Fruit fly (Drosophila melanogaster) whole organism, embryonic: ENCODE data around the gene CG16957.
A peak's percentile ranks its signal among the peaks of the same experiment; 100 is the strongest.

Experiments used
- BEAF-32 ChIP-seq: fragments of 200-800 bp; sonication (Bioruptor generic); optimal IDR thresholded peaks from 3 replicates; lab custom pipeline; 2017; ENCODE audit warnings: missing biosample characterization, missing genetic modification characterization, mild to moderate bottlenecking, moderate library complexity, missing genetic modification reagents
- CG11247 ChIP-seq: fragments of 200-800 bp; sonication (Bioruptor generic); IDR thresholded peaks from 2 replicates; pipeline ENCODE4 v1.3.6; 2022; ENCODE audit warnings: missing biosample characterization, missing genetic modification characterization
- CG12104 ChIP-seq: fragments of 200-800 bp; sonication (Bioruptor generic); optimal IDR thresholded peaks from 3 replicates; lab custom pipeline; 2016; ENCODE audit warnings: missing biosample characterization, missing genetic modification characterization
- CG12942 ChIP-seq: fragments of 200-800 bp; sonication (Bioruptor generic); optimal IDR thresholded peaks from 3 replicates; lab custom pipeline; 2016; ENCODE audit warnings: missing biosample characterization, missing genetic modification characterization
- CG13424 ChIP-seq: fragments of 200-800 bp; sonication (Bioruptor generic); optimal IDR thresholded peaks from 2 replicates; lab custom pipeline; 2019; ENCODE audit warnings: missing biosample characterization, mild to moderate bottlenecking, missing genetic modification characterization, moderate library complexity
- CG14710 ChIP-seq: fragments of 200-800 bp; sonication (Bioruptor generic); optimal IDR thresholded peaks from 3 replicates; lab custom pipeline; 2019; ENCODE audit warnings: missing biosample characterization, mild to moderate bottlenecking, missing genetic modification characterization, moderate library complexity
- CG15601 ChIP-seq: fragments of 200-800 bp; sonication (Bioruptor generic); optimal IDR thresholded peaks from 3 replicates; lab custom pipeline; 2019; ENCODE audit warnings: missing biosample characterization, mild to moderate bottlenecking, missing genetic modification characterization, moderate library complexity
- CG1602 ChIP-seq: fragments of 200-800 bp; sonication (Bioruptor generic); optimal IDR thresholded peaks from 3 replicates; lab custom pipeline; 2016; ENCODE audit warnings: missing biosample characterization, missing genetic modification characterization
- CG16863 ChIP-seq: fragments of 200-800 bp; sonication (Bioruptor generic); optimal IDR thresholded peaks from 3 replicates; lab custom pipeline; 2016; ENCODE audit warnings: missing biosample characterization, missing genetic modification characterization
- CG17361 ChIP-seq: fragments of 200-800 bp; sonication (Bioruptor generic); IDR thresholded peaks from 3 replicates; pipeline ENCODE4 v1.3.6; 2022; ENCODE audit warnings: missing biosample characterization, missing genetic modification characterization
- CG17912 ChIP-seq: fragments of 200-800 bp; sonication (Bioruptor generic); optimal IDR thresholded peaks from 2 replicates; lab custom pipeline; 2018; ENCODE audit warnings: missing biosample characterization, mild to moderate bottlenecking, missing genetic modification characterization
- CG43689 ChIP-seq: fragments of 200-800 bp; sonication (Bioruptor generic); IDR thresholded peaks from 2 replicates; pipeline ENCODE4 v1.3.6; 2022; ENCODE audit warnings: missing biosample characterization, missing genetic modification characterization
- CG6683 ChIP-seq: fragments of 200-800 bp; sonication (Bioruptor generic); optimal IDR thresholded peaks from 2 replicates; lab custom pipeline; 2017; ENCODE audit warnings: missing biosample characterization, mild to moderate bottlenecking, missing genetic modification characterization, missing genetic modification reagents
- CG7357 ChIP-seq: fragments of 200-800 bp; sonication (Bioruptor generic); IDR thresholded peaks from 3 replicates; pipeline ENCODE4 v1.3.6; 2022; ENCODE audit warnings: missing biosample characterization, missing genetic modification characterization
- CG8765 ChIP-seq: fragments of 200-800 bp; sonication (Bioruptor generic); IDR thresholded peaks from 2 replicates; pipeline ENCODE4 v1.3.6; 2022; ENCODE audit warnings: missing biosample characterization, missing genetic modification characterization
- CG8944 ChIP-seq: fragments of 200-800 bp; sonication (Bioruptor generic); optimal IDR thresholded peaks from 3 replicates; lab custom pipeline; 2016; ENCODE audit warnings: missing biosample characterization, missing genetic modification characterization
- CG9727 ChIP-seq: fragments of 200-800 bp; sonication (Bioruptor generic); optimal IDR thresholded peaks from 3 replicates; lab custom pipeline; 2017; ENCODE audit warnings: missing biosample characterization, mild to moderate bottlenecking, missing genetic modification characterization
- CG9797 ChIP-seq: fragments of 200-800 bp; sonication (Bioruptor generic); optimal IDR thresholded peaks from 3 replicates; lab custom pipeline; 2018; ENCODE audit warnings: missing biosample characterization, mild to moderate bottlenecking, missing genetic modification characterization
- Dad ChIP-seq: fragments of 200-800 bp; sonication (Bioruptor generic); optimal IDR thresholded peaks from 3 replicates; lab custom pipeline; 2016; ENCODE audit warnings: missing biosample characterization, missing genetic modification characterization
- Deaf1 ChIP-seq: fragments of 200-800 bp; optimal IDR thresholded peaks from 3 replicates; lab custom pipeline; 2019; ENCODE audit warnings: missing biosample characterization, mild to moderate bottlenecking, missing genetic modification characterization, moderate library complexity
- H2.0 ChIP-seq: fragments of 200-800 bp; sonication (Bioruptor generic); IDR thresholded peaks from 2 replicates; pipeline ENCODE4 v1.3.6; 2022; ENCODE audit warnings: missing biosample characterization, missing genetic modification characterization
- Hey ChIP-seq: fragments of 200-800 bp; sonication (Bioruptor generic); optimal IDR thresholded peaks from 3 replicates; lab custom pipeline; 2018; ENCODE audit warnings: missing biosample characterization, mild to moderate bottlenecking, missing genetic modification characterization
- HmgZ ChIP-seq: fragments of 200-800 bp; sonication (Bioruptor generic); optimal IDR thresholded peaks from 2 replicates; lab custom pipeline; 2018; ENCODE audit warnings: missing biosample characterization, mild to moderate bottlenecking, missing genetic modification characterization
- Hr78 ChIP-seq, 2 experiments: fragments of 200-800 bp in 1 of 2; fragments of >200 bp in 1 of 2; sonication (Bioruptor generic) in 1 of 2; optimal IDR thresholded peaks; 2 replicates each; lab custom pipeline; 2017 to 2019; ENCODE audit warnings: missing biosample characterization in 2 of 2, missing genetic modification characterization in 2 of 2, mild to moderate bottlenecking in 1 of 2, moderate library complexity in 1 of 2
- Jarid2 ChIP-seq: fragments of 200-800 bp; sonication (Bioruptor generic); optimal IDR thresholded peaks from 3 replicates; lab custom pipeline; 2017; ENCODE audit warnings: mild to moderate bottlenecking, missing biosample characterization, missing genetic modification reagents, missing genetic modification characterization
- Kr ChIP-seq: fragments of 200-800 bp; sonication (Bioruptor generic); optimal IDR thresholded peaks from 2 replicates; lab custom pipeline; 2017; ENCODE audit warnings: missing biosample characterization, mild to moderate bottlenecking, missing genetic modification characterization
- Lhr ChIP-seq: fragments of 200-800 bp; sonication (Bioruptor generic); optimal IDR thresholded peaks from 3 replicates; lab custom pipeline; 2017; ENCODE audit warnings: mild to moderate bottlenecking, missing biosample characterization, missing genetic modification reagents, missing genetic modification characterization
- Mad ChIP-seq: fragments of 200-800 bp; sonication (Bioruptor generic); optimal IDR thresholded peaks from 2 replicates; lab custom pipeline; 2016; ENCODE audit warnings: missing biosample characterization, missing genetic modification characterization
- Max ChIP-seq: fragments of 200-800 bp; sonication (Bioruptor generic); optimal IDR thresholded peaks from 2 replicates; lab custom pipeline; 2016; ENCODE audit warnings: missing biosample characterization, mild to moderate bottlenecking, missing genetic modification characterization
- Rfx ChIP-seq: fragments of 200-800 bp; sonication (Bioruptor generic); IDR thresholded peaks from 2 replicates; pipeline ENCODE4 v1.3.6; 2022; ENCODE audit warnings: missing biosample characterization, missing genetic modification characterization
- Sry-δ ChIP-seq: fragments of 200-800 bp; sonication (Bioruptor generic); optimal IDR thresholded peaks from 2 replicates; lab custom pipeline; 2016; ENCODE audit warnings: missing biosample characterization, missing genetic modification characterization
- YL-1 ChIP-seq: fragments of 200-800 bp; sonication (Bioruptor generic); optimal IDR thresholded peaks from 3 replicates; lab custom pipeline; 2017; ENCODE audit warnings: missing biosample characterization, mild to moderate bottlenecking, missing genetic modification characterization
- aop ChIP-seq: fragments of 200-800 bp; sonication (Bioruptor generic); IDR thresholded peaks from 2 replicates; pipeline ENCODE4 v1.3.6; 2022; ENCODE audit warnings: missing biosample characterization, missing genetic modification characterization
- ase ChIP-seq: fragments of 200-800 bp; sonication (Bioruptor generic); IDR thresholded peaks from 3 replicates; pipeline ENCODE4 v1.3.6; 2022; ENCODE audit warnings: missing biosample characterization, missing genetic modification characterization
- ato ChIP-seq: fragments of 200-800 bp; sonication (Bioruptor generic); IDR thresholded peaks from 2 replicates; pipeline ENCODE4 v1.3.6; 2022; ENCODE audit warnings: missing biosample characterization, missing genetic modification characterization; ENCODE audit not compliant: partially characterized antibody
- caup ChIP-seq: fragments of 200-800 bp; sonication (Bioruptor generic); optimal IDR thresholded peaks from 3 replicates; lab custom pipeline; 2017; ENCODE audit warnings: missing biosample characterization, mild to moderate bottlenecking, missing genetic modification characterization, moderate library complexity; ENCODE audit not compliant: severe bottlenecking
- dimm ChIP-seq: fragments of 200-800 bp; sonication (Bioruptor generic); IDR thresholded peaks from 2 replicates; pipeline ENCODE4 v1.3.6; 2022; ENCODE audit warnings: missing biosample characterization, missing genetic modification characterization
- ems ChIP-seq: fragments of 200-800 bp; sonication (Bioruptor generic); optimal IDR thresholded peaks from 3 replicates; lab custom pipeline; 2016; ENCODE audit warnings: missing biosample characterization, missing genetic modification characterization
- ewg ChIP-seq: fragments of 200-800 bp; sonication (Bioruptor generic); optimal IDR thresholded peaks from 3 replicates; lab custom pipeline; 2017; ENCODE audit warnings: mild to moderate bottlenecking, missing biosample characterization, missing genetic modification reagents, missing genetic modification characterization
- ken ChIP-seq: fragments of 200-800 bp; sonication (Bioruptor generic); IDR thresholded peaks from 3 replicates; pipeline ENCODE4 v1.3.6; 2022; ENCODE audit warnings: missing biosample characterization, missing genetic modification characterization
- luna ChIP-seq: fragments of 200-800 bp; sonication (Bioruptor generic); optimal IDR thresholded peaks from 2 replicates; lab custom pipeline; 2016; ENCODE audit warnings: missing biosample characterization, missing genetic modification characterization
- nau ChIP-seq: fragments of 200-800 bp; sonication (Bioruptor generic); optimal IDR thresholded peaks from 3 replicates; lab custom pipeline; 2017; ENCODE audit warnings: missing biosample characterization, mild to moderate bottlenecking, missing genetic modification characterization, missing genetic modification reagents
- nerfin-1 ChIP-seq: fragments of 200-800 bp; sonication (Bioruptor generic); optimal IDR thresholded peaks from 3 replicates; lab custom pipeline; 2019; ENCODE audit warnings: missing biosample characterization, mild to moderate bottlenecking, missing genetic modification characterization, moderate library complexity
- odd ChIP-seq: fragments of 200-800 bp; sonication (Bioruptor generic); optimal IDR thresholded peaks from 2 replicates; lab custom pipeline; 2017; ENCODE audit warnings: missing biosample characterization, mild to moderate bottlenecking, missing genetic modification characterization
- pnt ChIP-seq: fragments of 200-800 bp; sonication (Bioruptor generic); optimal IDR thresholded peaks from 3 replicates; lab custom pipeline; 2016; ENCODE audit warnings: missing biosample characterization, missing genetic modification characterization
- ranshi ChIP-seq: fragments of 200-800 bp; sonication (Bioruptor generic); IDR thresholded peaks from 2 replicates; pipeline ENCODE4 v1.3.6; 2022; ENCODE audit warnings: missing biosample characterization, missing genetic modification characterization
- sens-2 ChIP-seq: fragments of 200-800 bp; sonication (Bioruptor generic); IDR thresholded peaks from 2 replicates; pipeline ENCODE4 v1.3.6; 2022; ENCODE audit warnings: missing biosample characterization, missing genetic modification characterization
- sima ChIP-seq: fragments of 200-800 bp; sonication (Bioruptor generic); optimal IDR thresholded peaks from 2 replicates; lab custom pipeline; 2016; ENCODE audit warnings: missing biosample characterization, missing genetic modification characterization
- sob ChIP-seq: fragments of 200-800 bp; sonication (Bioruptor generic); IDR thresholded peaks from 2 replicates; pipeline ENCODE4 v1.3.6; 2022; ENCODE audit warnings: missing biosample characterization, missing genetic modification characterization
- tgo ChIP-seq: fragments of 200-800 bp; sonication (Bioruptor generic); IDR thresholded peaks from 3 replicates; pipeline ENCODE4 v1.3.6; 2022; ENCODE audit warnings: missing biosample characterization, missing genetic modification characterization
- wdn ChIP-seq: fragments of 200-800 bp; sonication (Bioruptor generic); IDR thresholded peaks from 2 replicates; pipeline ENCODE4 v1.3.6; 2022; ENCODE audit warnings: missing biosample characterization, missing genetic modification characterization

Gene CG16957

dm6 chr2L:13394903-13395302 is 1.1 kb downstream of the CG16957 start, which contains the start of gene RpL24 (continued):
- peak; percentile 95 for TF ChIP-seq CG9727 (GFP tag; lab: Kevin White, UChicago)
- TF ChIP-seq nerfin-1 (tag; lab: Kevin White, UChicago), result peak; percentile 85
- TF ChIP-seq aop (GFP tag; lab: Robert Waterston, UW), result peak; percentile 86
- TF ChIP-seq luna (GFP tag; lab: Kevin White, UChicago), result peak; percentile 92
- peak; percentile 92 for TF ChIP-seq sob (GFP tag; lab: Robert Waterston, UW)
- TF ChIP-seq Mad (GFP tag; lab: Kevin White, UChicago), result peak; percentile 92
- TF ChIP-seq Dad (GFP tag; lab: Kevin White, UChicago), result peak; percentile 92
- TF ChIP-seq H2.0 (GFP tag; lab: Robert Waterston, UW), result peak; percentile 82
- peak; percentile 76; the same call in 2 of the 3 replicates for TF ChIP-seq ase
- peak; percentile 83 for TF ChIP-seq CG17361 (GFP tag; lab: Robert Waterston, UW)
- TF ChIP-seq ewg, result peak; percentile 85
- TF ChIP-seq Max (GFP tag; lab: Kevin White, UChicago), result peak; percentile 98
- peak; percentile 91 for TF ChIP-seq CG12104 (GFP tag; lab: Kevin White, UChicago)
- TF ChIP-seq CG16863 (GFP tag; lab: Kevin White, UChicago), result peak; percentile 81
- peak; percentile 89 for TF ChIP-seq Lhr (GFP tag; lab: Kevin White, UChicago)
- TF ChIP-seq Hey, result peak; percentile 85
- TF ChIP-seq caup (GFP tag; lab: Kevin White, UChicago), result peak; percentile 99
- peak; percentile 90 for TF ChIP-seq CG6683 (GFP tag; lab: Kevin White, UChicago)
- peak; percentile 84 for TF ChIP-seq CG15601 (tag; lab: Kevin White, UChicago)
- peak; percentile 84 for TF ChIP-seq CG14710 (tag; lab: Kevin White, UChicago)
- TF ChIP-seq ranshi, result peak; percentile 88
- peak; percentile 36 for TF ChIP-seq BEAF-32 (GFP tag; lab: Kevin White, UChicago)
- peak; percentile 75 for TF ChIP-seq dimm (GFP tag; lab: Robert Waterston, UW)
- TF ChIP-seq CG17912 (GFP tag; lab: Kevin White, UChicago), result peak; percentile 97
- peak; percentile 75 for TF ChIP-seq CG13424 (tag; lab: Kevin White, UChicago)
- peak; percentile 83 for TF ChIP-seq wdn
- peak; percentile 77 for TF ChIP-seq CG12942 (GFP tag; lab: Kevin White, UChicago)
- TF ChIP-seq Jarid2, result peak; percentile 80
- peak; percentile 87 for TF ChIP-seq ems (GFP tag; lab: Kevin White, UChicago)
- peak; percentile 64 for TF ChIP-seq Deaf1
- TF ChIP-seq tgo (GFP tag; lab: Robert Waterston, UW), result peak; percentile 78
- peak; percentile 94 for TF ChIP-seq Rfx (GFP tag; lab: Robert Waterston, UW)
- TF ChIP-seq CG9797 (GFP tag; lab: Kevin White, UChicago), result peak; percentile 90
- TF ChIP-seq CG43689 (GFP tag; lab: Robert Waterston, UW), result peak; percentile 86
- peak; percentile 90 for TF ChIP-seq sima (GFP tag; lab: Kevin White, UChicago)
- no peak for TF ChIP-seq Hr78 (GFP tag; optimal IDR thresholded peaks at IDR 0.05; lab: Kevin White, UChicago)
- TF ChIP-seq Sry-δ (GFP tag; lab: Kevin White, UChicago), result peak; percentile 55
- no peak for TF ChIP-seq nau (GFP tag; lab: Kevin White, UChicago)
- TF ChIP-seq CG8944 (GFP tag; lab: Kevin White, UChicago), result peak; percentile 69
- peak; percentile 36; the same call in 1 of the 2 replicates for TF ChIP-seq ato
- peak; percentile 96 for TF ChIP-seq odd (GFP tag; lab: Kevin White, UChicago)
- peak; percentile 99 for TF ChIP-seq YL-1 (GFP tag; lab: Kevin White, UChicago)
- peak; percentile 90 for TF ChIP-seq ken
- TF ChIP-seq sens-2 (GFP tag; lab: Robert Waterston, UW), result peak; percentile 91
- peak; percentile 61 for TF ChIP-seq CG1602 (GFP tag; lab: Kevin White, UChicago)
- no peak for TF ChIP-seq CG8765
- TF ChIP-seq CG7357 (GFP tag; lab: Robert Waterston, UW), result peak; percentile 37; the same call in 1 of the 3 replicates
- TF ChIP-seq HmgZ (tag; lab: Kevin White, UChicago), result peak; percentile 90
- peak; percentile 88 for TF ChIP-seq CG11247 (GFP tag; lab: Robert Waterston, UW)
- peak; percentile 16 for TF ChIP-seq pnt (GFP tag; lab: Kevin White, UChicago)
- TF ChIP-seq Kr (GFP tag; lab: Kevin White, UChicago), result peak; percentile 83
